Fruit fly (Drosophila melanogaster): ENCODE measurements around the gene CG7884.

Gene CG7884

DNA sequence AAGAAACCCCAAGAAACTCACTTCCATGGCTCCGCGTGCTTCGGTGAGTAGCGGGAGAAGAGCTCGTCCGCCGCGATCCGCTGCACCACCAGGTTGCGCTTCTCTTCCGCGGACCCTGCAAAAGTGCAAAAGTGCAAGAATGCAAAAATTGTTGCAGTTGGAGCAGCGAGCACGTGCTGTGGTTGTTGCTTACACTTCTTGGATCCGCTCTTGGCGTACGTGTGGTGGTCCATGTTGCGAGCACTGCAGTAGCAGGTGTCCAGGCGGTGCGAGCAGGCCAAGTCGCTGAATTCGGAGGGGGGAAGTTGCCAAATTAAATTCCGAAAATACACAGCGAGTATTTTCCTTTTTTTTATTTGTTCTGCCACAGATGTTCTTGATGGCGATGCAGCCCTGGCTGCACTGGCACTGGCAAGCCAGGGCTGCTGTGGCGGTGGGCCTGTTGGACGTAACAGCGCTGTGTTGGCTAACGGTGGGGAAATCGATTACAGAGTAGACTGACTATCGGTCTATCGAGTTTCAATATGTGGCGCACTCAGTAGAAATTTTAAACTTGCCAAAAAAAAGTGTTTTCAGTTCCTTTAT lies 48.2 kb downstream of the CG7884 start, which contains the start of gene CG8010 (continued):
- TF ChIP-seq CG2120 (GFP tag; optimal IDR thresholded peaks at IDR 0.05) (peak; percentile 55), CG10654 (GFP tag; optimal IDR thresholded peaks at IDR 0.05) (no peak), CG8089 (GFP tag; optimal IDR thresholded peaks at IDR 0.05) (no peak), gem (tag; optimal IDR thresholded peaks at IDR 0.05) (no peak), CG9727 (GFP tag; optimal IDR thresholded peaks at IDR 0.05) (no peak), disco-r (GFP tag; optimal IDR thresholded peaks at IDR 0.05) (no peak), scrt (GFP tag; optimal IDR thresholded peaks at IDR 0.05) (no peak), CG11456 (GFP tag; IDR thresholded peaks at IDR 0.05) (peak; percentile 39; the same call in 1 of the 3 replicates), CG31388 (GFP tag; optimal IDR thresholded peaks at IDR 0.05) (no peak), fd64A (GFP tag; optimal IDR thresholded peaks at IDR 0.05) (no peak), CG13894 (tag; optimal IDR thresholded peaks at IDR 0.05) (no peak), CG6254 (GFP tag; optimal IDR thresholded peaks at IDR 0.05) (no peak), ranshi (GFP tag; IDR thresholded peaks at IDR 0.05) (0 out of 2 replicates have a peak, but pooled peaks have one; percentile 34), CG4730 (GFP tag; IDR thresholded peaks at IDR 0.05) (no peak), CG17612 (GFP tag; IDR thresholded peaks at IDR 0.05) (no peak), peb (GFP tag; IDR thresholded peaks at IDR 0.05) (no peak), CG9817 (tag; optimal IDR thresholded peaks at IDR 0.05) (no peak), D19A (tag; optimal IDR thresholded peaks at IDR 0.05) (no peak), NfI (GFP tag; optimal IDR thresholded peaks at IDR 0.05) (no peak), CG2199 (GFP tag; IDR thresholded peaks at IDR 0.05) (no peak), Hmr (GFP tag; optimal IDR thresholded peaks at IDR 0.05) (no peak), kah (GFP tag; optimal IDR thresholded peaks at IDR 0.05) (peak; percentile 3), CG12744 (GFP tag; optimal IDR thresholded peaks at IDR 0.05) (no peak), gsb-n (tag; optimal IDR thresholded peaks at IDR 0.05) (no peak), CG10366 (GFP tag; IDR thresholded peaks at IDR 0.05) (peak; percentile 24; the same call in 1 of the 2 replicates), Spps (tag; optimal IDR thresholded peaks at IDR 0.05) (no peak), CG17359 (tag; optimal IDR thresholded peaks at IDR 0.05) (no peak), CG10959 (GFP tag; IDR thresholded peaks at IDR 0.05) (no peak), Ets97D (GFP tag; optimal IDR thresholded peaks at IDR 0.05) (peak; percentile 11), salm (tag; optimal IDR thresholded peaks at IDR 0.05) (no peak), CG33557 (GFP tag; optimal IDR thresholded peaks at IDR 0.05) (no peak), HmgD (GFP tag; optimal IDR thresholded peaks at IDR 0.05) (no peak), bsh (GFP tag; optimal IDR thresholded peaks at IDR 0.05) (peak in 1 of 2 experiments; percentile 7), CG5245 (GFP tag; optimal IDR thresholded peaks at IDR 0.05) (no peak), CG32767 (GFP tag; IDR thresholded peaks at IDR 0.05) (no peak), CG3281 (GFP tag; optimal IDR thresholded peaks at IDR 0.05) (peak; percentile 44), sima (GFP tag; optimal IDR thresholded peaks at IDR 0.05) (no peak), fu2 (GFP tag; optimal IDR thresholded peaks at IDR 0.05) (peak; percentile 7), Atf6 (GFP tag; IDR thresholded peaks at IDR 0.05) (peak; percentile 32; the same call in 1 of the 2 replicates), CG16813 (GFP tag; IDR thresholded peaks at IDR 0.05; ENCODE audit: partially characterized antibody) (peak; percentile 38; the same call in 1 of the 3 replicates), wek (GFP tag; optimal IDR thresholded peaks at IDR 0.05) (no peak), CG10431 (GFP tag; optimal IDR thresholded peaks at IDR 0.05) (no peak), CG2678 (tag; optimal IDR thresholded peaks at IDR 0.05) (no peak), Fer1 (GFP tag; optimal IDR thresholded peaks at IDR 0.05) (peak; percentile 65), Nf-YA (GFP tag; IDR thresholded peaks at IDR 0.05) (peak; percentile 39; the same call in 1 of the 2 replicates), CG6654 (GFP tag; optimal IDR thresholded peaks at IDR 0.05) (no peak), HLH4C (GFP tag; IDR thresholded peaks at IDR 0.05; ENCODE audit: partially characterized antibody) (peak; percentile 58; the same call in 2 of the 3 replicates), Hr39 (optimal IDR thresholded peaks at IDR 0.05) (no peak), dmrt11E (tag; optimal IDR thresholded peaks at IDR 0.05) (no peak), CG7839 (tag; optimal IDR thresholded peaks at IDR 0.05) (no peak)

Data from whole organism, embryonic.